Fruit fly (Drosophila melanogaster) whole organism, embryonic: ENCODE results near the gene p24-2.

Experiments
- ATbp ChIP-seq: fragments of 200-800 bp; sonication (Bioruptor generic); optimal IDR thresholded peaks from 2 replicates; lab custom pipeline; 2017; ENCODE audit warnings: missing biosample characterization, mild to moderate bottlenecking, missing genetic modification characterization, missing genetic modification reagents
- BEAF-32 ChIP-seq: fragments of 200-800 bp; sonication (Bioruptor generic); optimal IDR thresholded peaks from 3 replicates; lab custom pipeline; 2017; ENCODE audit warnings: missing biosample characterization, missing genetic modification characterization, mild to moderate bottlenecking, moderate library complexity, missing genetic modification reagents
- CG10431 ChIP-seq: fragments of 200-800 bp; sonication (Bioruptor generic); optimal IDR thresholded peaks from 3 replicates; lab custom pipeline; 2018; ENCODE audit warnings: missing biosample characterization, mild to moderate bottlenecking, missing genetic modification characterization
- CG11560 ChIP-seq: fragments of 200-800 bp; sonication (Bioruptor generic); IDR thresholded peaks from 3 replicates; pipeline ENCODE4 v1.3.6; 2022; ENCODE audit warnings: missing biosample characterization, missing genetic modification characterization
- CG11696 ChIP-seq: fragments of 200-800 bp; sonication (Bioruptor generic); IDR thresholded peaks from 2 replicates; pipeline ENCODE4 v1.3.6; 2022; ENCODE audit warnings: missing biosample characterization, missing genetic modification characterization
- CG12104 ChIP-seq: fragments of 200-800 bp; sonication (Bioruptor generic); optimal IDR thresholded peaks from 3 replicates; lab custom pipeline; 2016; ENCODE audit warnings: missing biosample characterization, missing genetic modification characterization
- CG12219 ChIP-seq: fragments of 200-800 bp; sonication (Bioruptor generic); optimal IDR thresholded peaks from 3 replicates; lab custom pipeline; 2018; ENCODE audit warnings: missing biosample characterization, mild to moderate bottlenecking, missing genetic modification characterization
- CG12299 ChIP-seq: fragments of 200-800 bp; sonication (Bioruptor generic); optimal IDR thresholded peaks from 2 replicates; lab custom pipeline; 2018; ENCODE audit warnings: missing biosample characterization, mild to moderate bottlenecking, missing genetic modification characterization
- CG12744 ChIP-seq: fragments of 200-800 bp; sonication (Bioruptor generic); optimal IDR thresholded peaks from 2 replicates; lab custom pipeline; 2016; ENCODE audit warnings: missing biosample characterization, missing genetic modification characterization
- CG14050 ChIP-seq: fragments of 200-800 bp; sonication (Bioruptor generic); IDR thresholded peaks from 3 replicates; pipeline ENCODE4 v1.3.6; 2022; ENCODE audit warnings: missing biosample characterization, missing genetic modification characterization
- CG15479 ChIP-seq: fragments of 200-800 bp; sonication (Bioruptor generic); optimal IDR thresholded peaks from 3 replicates; lab custom pipeline; 2019; ENCODE audit warnings: missing biosample characterization, mild to moderate bottlenecking, missing genetic modification characterization, moderate library complexity
- CG17361 ChIP-seq: fragments of 200-800 bp; sonication (Bioruptor generic); IDR thresholded peaks from 3 replicates; pipeline ENCODE4 v1.3.6; 2022; ENCODE audit warnings: missing biosample characterization, missing genetic modification characterization
- CG18476 ChIP-seq: fragments of 200-800 bp; sonication (Bioruptor generic); optimal IDR thresholded peaks from 2 replicates; lab custom pipeline; 2016; ENCODE audit warnings: missing biosample characterization, mild to moderate bottlenecking, missing genetic modification characterization
- CG3407 ChIP-seq: fragments of 200-800 bp; sonication (Bioruptor generic); optimal IDR thresholded peaks from 2 replicates; lab custom pipeline; 2018; ENCODE audit warnings: missing biosample characterization, mild to moderate bottlenecking, missing genetic modification characterization
- CG34422 ChIP-seq: fragments of 200-800 bp; sonication (Bioruptor generic); IDR thresholded peaks from 3 replicates; pipeline ENCODE4 v1.3.6; 2022; ENCODE audit warnings: missing biosample characterization, missing genetic modification characterization
- CG42726 ChIP-seq: fragments of 200-800 bp; sonication (Bioruptor generic); IDR thresholded peaks from 2 replicates; pipeline ENCODE4 v1.3.6; 2022; ENCODE audit warnings: missing biosample characterization, missing genetic modification characterization; ENCODE audit not compliant: partially characterized antibody
- CG4730 ChIP-seq: fragments of 200-800 bp; sonication (Bioruptor generic); IDR thresholded peaks from 2 replicates; pipeline ENCODE4 v1.3.6; 2022; ENCODE audit warnings: missing biosample characterization, missing genetic modification characterization
- CG6791 ChIP-seq: fragments of 200-800 bp; sonication (Bioruptor generic); IDR thresholded peaks from 3 replicates; pipeline ENCODE4 v1.3.6; 2022; ENCODE audit warnings: missing biosample characterization, missing genetic modification characterization; ENCODE audit not compliant: partially characterized antibody
- CG8765 ChIP-seq: fragments of 200-800 bp; sonication (Bioruptor generic); IDR thresholded peaks from 2 replicates; pipeline ENCODE4 v1.3.6; 2022; ENCODE audit warnings: missing biosample characterization, missing genetic modification characterization
- CG9932 ChIP-seq: fragments of 200-800 bp; sonication (Bioruptor generic); IDR thresholded peaks from 2 replicates; pipeline ENCODE4 v1.3.6; 2022; ENCODE audit warnings: missing biosample characterization, missing genetic modification characterization
- Hey ChIP-seq: fragments of 200-800 bp; sonication (Bioruptor generic); optimal IDR thresholded peaks from 3 replicates; lab custom pipeline; 2018; ENCODE audit warnings: missing biosample characterization, mild to moderate bottlenecking, missing genetic modification characterization
- Hmx ChIP-seq: fragments of 200-800 bp; sonication (Bioruptor generic); optimal IDR thresholded peaks from 2 replicates; lab custom pipeline; 2016; ENCODE audit warnings: missing biosample characterization, missing genetic modification characterization
- Lim3 ChIP-seq: fragments of 200-800 bp; sonication (Bioruptor generic); IDR thresholded peaks from 2 replicates; pipeline ENCODE4 v1.3.6; 2022; ENCODE audit warnings: missing biosample characterization, missing genetic modification characterization
- NK7.1 ChIP-seq: fragments of 200-800 bp; sonication (Bioruptor generic); optimal IDR thresholded peaks from 3 replicates; lab custom pipeline; 2016; ENCODE audit warnings: missing biosample characterization, missing genetic modification characterization
- Scr ChIP-seq: fragments of 200-800 bp; sonication (Bioruptor generic); IDR thresholded peaks from 2 replicates; pipeline ENCODE4 v1.3.6; 2022; ENCODE audit warnings: missing biosample characterization, missing genetic modification characterization; ENCODE audit not compliant: partially characterized antibody
- Sry-δ ChIP-seq: fragments of 200-800 bp; sonication (Bioruptor generic); optimal IDR thresholded peaks from 2 replicates; lab custom pipeline; 2016; ENCODE audit warnings: missing biosample characterization, missing genetic modification characterization
- Vsx1 ChIP-seq: fragments of 200-800 bp; sonication (Bioruptor generic); optimal IDR thresholded peaks from 2 replicates; lab custom pipeline; 2017; ENCODE audit warnings: missing biosample characterization, mild to moderate bottlenecking, missing genetic modification characterization, missing genetic modification reagents
- Xbp1 ChIP-seq: fragments of 200-800 bp; sonication (Bioruptor generic); optimal IDR thresholded peaks from 3 replicates; lab custom pipeline; 2016; ENCODE audit warnings: missing biosample characterization, mild to moderate bottlenecking, missing genetic modification characterization
- YL-1 ChIP-seq: fragments of 200-800 bp; sonication (Bioruptor generic); optimal IDR thresholded peaks from 3 replicates; lab custom pipeline; 2017; ENCODE audit warnings: missing biosample characterization, mild to moderate bottlenecking, missing genetic modification characterization
- ac ChIP-seq: fragments of 200-800 bp; sonication (Bioruptor generic); optimal IDR thresholded peaks from 3 replicates; lab custom pipeline; 2017; ENCODE audit warnings: missing biosample characterization, mild to moderate bottlenecking, missing genetic modification characterization
- ash1 ChIP-seq: fragments of 200-800 bp; sonication (Bioruptor generic); optimal IDR thresholded peaks from 2 replicates; lab custom pipeline; 2018; ENCODE audit warnings: missing biosample characterization, mild to moderate bottlenecking, missing genetic modification characterization
- cad ChIP-seq: fragments of >200 bp; optimal IDR thresholded peaks from 2 replicates; lab custom pipeline; 2017; ENCODE audit warnings: missing biosample characterization, missing genetic modification characterization
- chif ChIP-seq, 2 experiments: fragments of 200-800 bp; sonication (Bioruptor generic); optimal IDR thresholded peaks; 3 replicates each; lab custom pipeline; 2016; ENCODE audit warnings: missing biosample characterization in 2 of 2, missing genetic modification characterization in 2 of 2
- ems ChIP-seq: fragments of 200-800 bp; sonication (Bioruptor generic); optimal IDR thresholded peaks from 3 replicates; lab custom pipeline; 2016; ENCODE audit warnings: missing biosample characterization, missing genetic modification characterization
- fd96Cb ChIP-seq: fragments of 200-800 bp; sonication (Bioruptor generic); optimal IDR thresholded peaks from 2 replicates; lab custom pipeline; 2018; ENCODE audit warnings: missing biosample characterization, mild to moderate bottlenecking, missing genetic modification characterization, moderate library complexity
- her ChIP-seq: fragments of 200-800 bp; sonication (Bioruptor generic); optimal IDR thresholded peaks from 2 replicates; lab custom pipeline; 2016; ENCODE audit warnings: missing biosample characterization, missing genetic modification characterization
- kah ChIP-seq: fragments of 200-800 bp; sonication (Bioruptor generic); optimal IDR thresholded peaks from 2 replicates; lab custom pipeline; 2018; ENCODE audit warnings: missing biosample characterization, mild to moderate bottlenecking, missing genetic modification characterization
- luna ChIP-seq: fragments of 200-800 bp; sonication (Bioruptor generic); optimal IDR thresholded peaks from 2 replicates; lab custom pipeline; 2016; ENCODE audit warnings: missing biosample characterization, missing genetic modification characterization
- nau ChIP-seq: fragments of 200-800 bp; sonication (Bioruptor generic); optimal IDR thresholded peaks from 3 replicates; lab custom pipeline; 2017; ENCODE audit warnings: missing biosample characterization, mild to moderate bottlenecking, missing genetic modification characterization, missing genetic modification reagents
- onecut ChIP-seq: fragments of 200-800 bp; sonication (Bioruptor generic); IDR thresholded peaks from 2 replicates; pipeline ENCODE4 v1.3.6; 2022; ENCODE audit warnings: missing biosample characterization, missing genetic modification characterization
- pan ChIP-seq, 4 experiments: fragments of >200 bp in 3 of 4; fragments of 200-800 bp in 1 of 4; sonication (Bioruptor generic) in 1 of 4; optimal IDR thresholded peaks in 3 of 4; IDR thresholded peaks in 1 of 4; 2 replicates each; pipeline versions ENCODE4 v1.3.6 to Lab custom; 2017 to 2022; ENCODE audit warnings: missing biosample characterization in 2 of 4, missing genetic modification characterization in 2 of 4, mixed read lengths in 1 of 4
- pb ChIP-seq: fragments of 200-800 bp; sonication (Bioruptor generic); optimal IDR thresholded peaks from 3 replicates; lab custom pipeline; 2016; ENCODE audit warnings: missing biosample characterization, missing genetic modification characterization
- row ChIP-seq: fragments of 200-800 bp; sonication (Bioruptor generic); IDR thresholded peaks from 3 replicates; pipeline ENCODE4 v1.3.6; 2022; ENCODE audit warnings: missing biosample characterization, missing genetic modification characterization
- run ChIP-seq: fragments of 200-800 bp; sonication (Bioruptor generic); optimal IDR thresholded peaks from 3 replicates; lab custom pipeline; 2018; ENCODE audit warnings: missing biosample characterization, mild to moderate bottlenecking, missing genetic modification characterization
- so ChIP-seq: fragments of 200-800 bp; sonication (Bioruptor generic); IDR thresholded peaks from 3 replicates; pipeline ENCODE4 v1.3.6; 2022; ENCODE audit warnings: missing biosample characterization, missing genetic modification characterization
- ssp ChIP-seq: fragments of 200-800 bp; sonication (Bioruptor generic); IDR thresholded peaks from 2 replicates; pipeline ENCODE4 v1.3.6; 2022; ENCODE audit warnings: missing biosample characterization, missing genetic modification characterization
- stc ChIP-seq: fragments of 200-800 bp; sonication (Bioruptor generic); IDR thresholded peaks from 2 replicates; pipeline ENCODE4 v1.3.6; 2022; ENCODE audit warnings: missing biosample characterization, missing genetic modification characterization
- tll ChIP-seq, 2 experiments: fragments of 200-800 bp in 1 of 2; fragments of >200 bp in 1 of 2; sonication (Bioruptor generic) in 1 of 2; optimal IDR thresholded peaks; 2 replicates each; lab custom pipeline; 2017 to 2019; ENCODE audit warnings: missing biosample characterization in 2 of 2, missing genetic modification characterization in 2 of 2, mild to moderate bottlenecking in 1 of 2, moderate library complexity in 1 of 2
- trh ChIP-seq: fragments of 200-800 bp; sonication (Bioruptor generic); optimal IDR thresholded peaks from 2 replicates; lab custom pipeline; 2016; ENCODE audit warnings: missing biosample characterization, missing genetic modification characterization
- vfl ChIP-seq: fragments of 200-800 bp; sonication (Bioruptor generic); optimal IDR thresholded peaks from 2 replicates; lab custom pipeline; 2016; ENCODE audit warnings: missing biosample characterization, missing genetic modification characterization
- yki ChIP-seq: fragments of >200 bp; optimal IDR thresholded peaks from 3 replicates; lab custom pipeline; 2018

Gene p24-2

DNA sequence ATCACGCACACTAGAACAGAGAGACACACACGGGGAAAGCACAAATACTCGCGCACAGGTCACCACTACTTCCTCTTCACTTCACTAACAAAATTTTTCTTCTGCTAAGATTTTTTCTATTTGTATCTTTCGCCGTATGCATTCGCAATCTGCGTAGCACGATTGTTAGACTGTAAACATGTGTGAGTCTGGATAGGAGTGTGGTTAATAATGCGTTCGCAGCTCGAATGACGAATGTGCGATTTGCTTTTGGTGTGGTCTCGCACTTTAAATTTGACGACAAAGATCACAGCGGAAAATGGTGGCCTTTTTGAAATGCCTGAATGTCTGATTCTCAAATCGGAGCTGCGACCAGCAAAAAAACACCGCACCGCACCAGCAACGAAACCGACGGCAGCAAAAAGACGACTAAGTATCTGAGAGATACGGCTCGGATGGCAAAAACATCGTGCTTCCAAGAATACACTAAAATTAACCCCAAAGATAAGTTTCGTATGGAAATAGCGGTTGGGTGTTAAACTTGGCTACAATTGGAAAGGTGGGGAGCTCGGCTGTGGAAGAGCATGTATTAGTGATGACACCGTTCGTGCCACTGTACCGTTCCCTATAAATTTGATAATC, 12.5 kb upstream of the p24-2 start, which contains the start of gene Unc-115a (continued):
- TF ChIP-seq CG9932 (GFP tag; lab: Robert Waterston, UW) (no peak), CG18476 (GFP tag; lab: Kevin White, UChicago) (no peak), CG12219 (GFP tag; lab: Kevin White, UChicago) (no peak), Scr (GFP tag; lab: Robert Waterston, UW) (no peak), CG42726 (GFP tag; lab: Robert Waterston, UW) (no peak), CG34422 (GFP tag; lab: Robert Waterston, UW) (no peak), tll (GFP tag; optimal IDR thresholded peaks at IDR 0.05; lab: Kevin White, UChicago) (no peak), ash1 (GFP tag; lab: Kevin White, UChicago) (no peak), CG12104 (peak; percentile 29), CG6791 (GFP tag; lab: Robert Waterston, UW) (no peak), ac (no peak), pan (optimal IDR thresholded peaks at IDR 0.05; lab: Kevin White, UChicago) (no peak), pan (GFP tag; optimal IDR thresholded peaks at IDR 0.05 in 1 of 2, IDR thresholded peaks at IDR 0.05 in 1 of 2) (no peak), CG8765 (no peak), nau (GFP tag; lab: Kevin White, UChicago) (no peak), CG11696 (GFP tag; lab: Robert Waterston, UW) (no peak), CG11560 (no peak), fd96Cb (tag; lab: Kevin White, UChicago) (no peak), luna (GFP tag; lab: Kevin White, UChicago) (peak; percentile 8), onecut (peak; percentile 35; the same call in 1 of the 2 replicates), kah (peak; percentile 32), Xbp1 (GFP tag; lab: Kevin White, UChicago) (peak; percentile 30), run (no peak), ssp (GFP tag; lab: Robert Waterston, UW) (no peak), ems (peak; percentile 17), Hmx (no peak), chif (GFP tag; optimal IDR thresholded peaks at IDR 0.05; lab: Kevin White, UChicago) (peak in 1 of 2 experiments; percentile 20), Vsx1 (GFP tag; lab: Kevin White, UChicago) (no peak), CG4730 (GFP tag; lab: Robert Waterston, UW) (no peak), CG15479 (GFP tag; lab: Kevin White, UChicago) (peak; percentile 77), ATbp (GFP tag; lab: Kevin White, UChicago) (no peak), vfl (GFP tag; lab: Kevin White, UChicago) (peak; percentile 39), CG12299 (tag; lab: Kevin White, UChicago) (peak; percentile 52), cad (no peak), stc (GFP tag; lab: Robert Waterston, UW) (no peak), trh (GFP tag; lab: Kevin White, UChicago) (no peak), BEAF-32 (GFP tag; lab: Kevin White, UChicago) (peak; percentile 92), yki (lab: Kevin White, UChicago) (no peak), so (GFP tag; lab: Robert Waterston, UW) (no peak), CG14050 (GFP tag; lab: Robert Waterston, UW) (no peak), CG17361 (GFP tag; lab: Robert Waterston, UW) (no peak), row (GFP tag; lab: Robert Waterston, UW) (no peak), Hey (no peak), pb (GFP tag; lab: Kevin White, UChicago) (peak; percentile 69), Sry-δ (GFP tag; lab: Kevin White, UChicago) (peak; percentile 86), her (GFP tag; lab: Kevin White, UChicago) (peak; percentile 60), CG3407 (GFP tag; lab: Kevin White, UChicago) (no peak), CG10431 (GFP tag; lab: Kevin White, UChicago) (peak; percentile 32), YL-1 (GFP tag; lab: Kevin White, UChicago) (peak; percentile 75), Lim3 (GFP tag; lab: Robert Waterston, UW) (no peak), CG12744 (GFP tag; lab: Kevin White, UChicago) (peak; percentile 58), NK7.1 (peak; percentile 10)
